Worm (Caenorhabditis elegans) whole organism, L1 larva: ENCODE measurements around the gene lips-10.

Experiments
- C16A3.4 ChIP-seq: fragments of 150-350 bp; optimal IDR thresholded peaks from 2 replicates; lab custom pipeline; 2014; ENCODE audit warnings: missing biosample characterization, missing genetic modification characterization
- C34B4.2 ChIP-seq: sonication (generic microtip); optimal IDR thresholded peaks from 2 replicates; lab custom pipeline; 2017; ENCODE audit warnings: mild to moderate bottlenecking, missing genetic modification characterization, missing compliant biosample characterization
- aha-1 ChIP-seq: fragments of 150-350 bp; optimal IDR thresholded peaks from 2 replicates; lab custom pipeline; 2014; ENCODE audit warnings: missing biosample characterization, missing genetic modification characterization
- alr-1 ChIP-seq: fragments of 200-800 bp; sonication (Bioruptor generic); optimal IDR thresholded peaks from 2 replicates; lab custom pipeline; 2018; ENCODE audit warnings: borderline replicate concordance, mild to moderate bottlenecking, missing genetic modification characterization, missing compliant biosample characterization
- aly-2 ChIP-seq: fragments of 150-350 bp; optimal IDR thresholded peaks from 2 replicates; lab custom pipeline; 2014; ENCODE audit warnings: missing biosample characterization, missing genetic modification characterization
- ama-1 ChIP-seq: fragments of 150-350 bp; optimal IDR thresholded peaks from 2 replicates; lab custom pipeline; 2014
- blmp-1 ChIP-seq: fragments of 150-350 bp; optimal IDR thresholded peaks from 2 replicates; lab custom pipeline; 2014; ENCODE audit warnings: missing biosample characterization, missing genetic modification characterization
- ceh-63 ChIP-seq: fragments of 200-800 bp; sonication (Bioruptor generic); optimal IDR thresholded peaks from 2 replicates; lab custom pipeline; 2018; ENCODE audit warnings: mild to moderate bottlenecking, missing genetic modification characterization, missing compliant biosample characterization
- ceh-8 ChIP-seq: fragments of 200-800 bp; sonication (Bioruptor generic); optimal IDR thresholded peaks from 2 replicates; lab custom pipeline; 2018; ENCODE audit warnings: mild to moderate bottlenecking, missing genetic modification characterization, moderate library complexity, missing compliant biosample characterization
- ceh-88 ChIP-seq: fragments of 200-800 bp; sonication (Bioruptor generic); IDR thresholded peaks from 2 replicates; pipeline ENCODE4 v1.3.6; 2022; ENCODE audit warnings: missing genetic modification characterization, missing compliant biosample characterization
- dpl-1 ChIP-seq, 3 experiments: fragments of 150-350 bp in 2 of 3; sonication (generic microtip) in 1 of 3; optimal IDR thresholded peaks; 2 replicates each; lab custom pipeline; 2014 to 2017; ENCODE audit warnings: missing biosample characterization in 3 of 3, missing genetic modification characterization in 3 of 3, missing genetic modification reagents in 3 of 3
- efl-1 ChIP-seq, 4 experiments: fragments of 150-350 bp; optimal IDR thresholded peaks in 3 of 4; peaks in 1 of 4; 1 replicate in 1 of 4; 2 replicates in 3 of 4; lab custom pipeline; 2014; ENCODE audit warnings: missing biosample characterization in 2 of 4, missing genetic modification characterization in 2 of 4, missing genetic modification reagents in 2 of 4
- efl-3 ChIP-seq: fragments of 200-800 bp; sonication (Bioruptor generic); optimal IDR thresholded peaks from 2 replicates; lab custom pipeline; 2018; ENCODE audit warnings: mild to moderate bottlenecking, missing genetic modification characterization, missing compliant biosample characterization
- egl-13 ChIP-seq: sonication (generic microtip); optimal IDR thresholded peaks from 2 replicates; lab custom pipeline; 2016; ENCODE audit warnings: missing genotype, missing genetic modification reagents, missing genetic modification characterization, missing compliant biosample characterization
- egl-27 ChIP-seq, 2 experiments: fragments of 150-350 bp in 1 of 2; sonication (generic microtip); optimal IDR thresholded peaks; 3 replicates each; lab custom pipeline; 2017 to 2018; ENCODE audit warnings: missing biosample characterization in 2 of 2, missing genetic modification characterization in 2 of 2, missing genetic modification reagents in 2 of 2
- elt-3 ChIP-seq, 6 experiments: fragments of 150-350 bp in 1 of 6; sonication (generic microtip); optimal IDR thresholded peaks; 2 replicates each; lab custom pipeline; 2017 to 2018; ENCODE audit warnings: missing biosample characterization in 6 of 6, missing genetic modification characterization in 6 of 6, inconsistent platforms in 1 of 6
- fkh-4 ChIP-seq: sonication (generic microtip); optimal IDR thresholded peaks from 2 replicates; lab custom pipeline; 2016; ENCODE audit warnings: missing compliant biosample characterization, missing genetic modification characterization, borderline replicate concordance
- hlh-4 ChIP-seq: sonication (generic microtip); optimal IDR thresholded peaks from 2 replicates; lab custom pipeline; 2016; ENCODE audit warnings: mild to moderate bottlenecking, missing genetic modification characterization, missing compliant biosample characterization
- isw-1 ChIP-seq: fragments of 200-800 bp; sonication (Bioruptor generic); IDR thresholded peaks from 2 replicates; pipeline ENCODE4 v1.3.6; 2022; ENCODE audit warnings: missing genetic modification characterization, missing compliant biosample characterization
- jun-1 ChIP-seq: fragments of 150-350 bp; optimal IDR thresholded peaks from 2 replicates; lab custom pipeline; 2014; ENCODE audit warnings: missing biosample characterization, missing genetic modification reagents, missing genetic modification characterization
- lin-14 ChIP-seq: fragments of 200-800 bp; sonication (Bioruptor generic); optimal IDR thresholded peaks from 2 replicates; lab custom pipeline; 2018; ENCODE audit warnings: mild to moderate bottlenecking, missing genetic modification characterization, moderate library complexity, missing compliant biosample characterization
- lin-15B ChIP-seq: fragments of 150-350 bp; sonication (generic microtip); optimal IDR thresholded peaks from 3 replicates; lab custom pipeline; 2014; ENCODE audit warnings: missing biosample characterization, missing genetic modification characterization
- lin-35 ChIP-seq, 2 experiments: fragments of 150-350 bp; optimal IDR thresholded peaks; 2 replicates each; lab custom pipeline; 2014; ENCODE audit warnings: missing biosample characterization in 2 of 2, missing genetic modification characterization in 2 of 2, missing genetic modification reagents in 2 of 2
- mdl-1 ChIP-seq, 2 experiments: fragments of 150-350 bp; optimal IDR thresholded peaks; 2 replicates each; lab custom pipeline; 2014 to 2017; ENCODE audit warnings: missing biosample characterization in 2 of 2, missing genetic modification characterization in 2 of 2, inconsistent platforms in 1 of 2
- mep-1 ChIP-seq: fragments of 150-350 bp; optimal IDR thresholded peaks from 2 replicates; lab custom pipeline; 2014; ENCODE audit warnings: missing biosample characterization, missing genetic modification characterization
- nhr-12 ChIP-seq: sonication (generic microtip); optimal IDR thresholded peaks from 2 replicates; lab custom pipeline; 2017; ENCODE audit warnings: missing biosample characterization, missing genetic modification characterization
- nhr-19 ChIP-seq: fragments of 200-800 bp; sonication (Bioruptor generic); conservative IDR thresholded peaks from 2 replicates; pipeline ENCODE4 v1.3.6; 2022; ENCODE audit warnings: missing genetic modification characterization, missing compliant biosample characterization
- nhr-20 ChIP-seq: sonication (generic microtip); optimal IDR thresholded peaks from 2 replicates; lab custom pipeline; 2016; ENCODE audit warnings: mild to moderate bottlenecking, missing genetic modification characterization, missing compliant biosample characterization
- nhr-71 ChIP-seq: sonication (generic microtip); optimal IDR thresholded peaks from 2 replicates; lab custom pipeline; 2016; ENCODE audit warnings: mild to moderate bottlenecking, missing genetic modification characterization, moderate library complexity, missing compliant biosample characterization
- nhr-85 ChIP-seq: sonication (generic microtip); peaks from one replicate; lab custom pipeline; 2016; ENCODE audit warnings: missing genetic modification characterization, inconsistent platforms, missing compliant biosample characterization
- nhr-90 ChIP-seq: sonication (generic microtip); optimal IDR thresholded peaks from 2 replicates; lab custom pipeline; 2016; ENCODE audit warnings: mild to moderate bottlenecking, missing genetic modification characterization, missing compliant biosample characterization; ENCODE audit not compliant: poor library complexity
- rnt-1 ChIP-seq: sonication (generic microtip); optimal IDR thresholded peaks from 2 replicates; lab custom pipeline; 2016; ENCODE audit warnings: mild to moderate bottlenecking, missing genetic modification characterization, moderate library complexity, missing compliant biosample characterization
- snpc-4 ChIP-seq: fragments of 150-350 bp; optimal IDR thresholded peaks from 2 replicates; lab custom pipeline; 2014; ENCODE audit warnings: missing biosample characterization, missing genetic modification characterization
- snu-23 ChIP-seq: sonication (generic microtip); optimal IDR thresholded peaks from 2 replicates; lab custom pipeline; 2016; ENCODE audit warnings: missing genetic modification characterization, missing compliant biosample characterization
- tbx-2 ChIP-seq: sonication (generic microtip); optimal IDR thresholded peaks from 2 replicates; lab custom pipeline; 2016; ENCODE audit warnings: missing genetic modification characterization, missing compliant biosample characterization
- tlp-1 ChIP-seq: fragments of 150-350 bp; optimal IDR thresholded peaks from 2 replicates; lab custom pipeline; 2014; ENCODE audit warnings: missing biosample characterization, missing genetic modification characterization
- unc-130 ChIP-seq: fragments of 150-350 bp; optimal IDR thresholded peaks from 2 replicates; lab custom pipeline; 2017; ENCODE audit warnings: missing biosample characterization, missing genetic modification characterization, inconsistent platforms
- unc-62 ChIP-seq: fragments of 150-350 bp; optimal IDR thresholded peaks from 2 replicates; lab custom pipeline; 2014; ENCODE audit warnings: missing biosample characterization, missing genetic modification reagents, missing genetic modification characterization
- ztf-11 ChIP-seq, 2 experiments: sonication (generic microtip); optimal IDR thresholded peaks; 2 replicates each; lab custom pipeline; 2016 to 2017; ENCODE audit warnings: missing genetic modification characterization in 2 of 2, missing biosample characterization in 1 of 2, missing compliant biosample characterization in 1 of 2
- ztf-4 ChIP-seq: fragments of 150-350 bp; optimal IDR thresholded peaks from 2 replicates; lab custom pipeline; 2014; ENCODE audit warnings: missing biosample characterization, missing genetic modification characterization

Gene lips-10

ce11 chrII:8437035-8437434, 1.9 kb upstream of the lips-10 start, which contains the start of gene acp-3:
Gene acp-3, minus strand, starts transcription at chrII:8437135.
- TF ChIP-seq efl-1 (optimal IDR thresholded peaks at IDR 0.05; lab: Kevin White, UChicago) (no peak), efl-1 (GFP tag; optimal IDR thresholded peaks at IDR 0.05 in 1 of 2; lab: Kevin White, UChicago) (peak in 1 of 2 experiments; percentile 45), ceh-63 (GFP tag; lab: Kevin White, UChicago) (no peak)

ce11 chrII:8440097-8440496, 1.1 kb downstream of the lips-10 start:
- peak; percentile 17 for TF ChIP-seq blmp-1 (tag; lab: Kevin White, UChicago)
- peak; percentile 8 for TF ChIP-seq lin-14
- no peak for TF ChIP-seq ceh-8 (GFP tag; lab: Kevin White, UChicago)
- peak; percentile 20 for TF ChIP-seq nhr-71 (tag; lab: Kevin White, UChicago)
- TF ChIP-seq ama-1 = peak; percentile 2
- peak in 1 of 2 experiments; percentile 5 for TF ChIP-seq lin-35 (GFP tag; optimal IDR thresholded peaks at IDR 0.05; lab: Kevin White, UChicago)
- peak; percentile 88 for TF ChIP-seq nhr-85
- TF ChIP-seq C16A3.4 (tag; lab: Kevin White, UChicago) = no peak
- TF ChIP-seq nhr-20 = peak; percentile 55
- TF ChIP-seq unc-130 (tag; lab: Kevin White, UChicago) = no peak

ce11 chrII:8440792-8441191, 1.8 kb downstream of the lips-10 start:
- TF ChIP-seq mdl-1 (tag; optimal IDR thresholded peaks at IDR 0.05; lab: Kevin White, UChicago) (peak in 1 of 2 experiments; percentile 51), mep-1 (tag; lab: Kevin White, UChicago) (peak; percentile 5), lin-35 (GFP tag; optimal IDR thresholded peaks at IDR 0.05; lab: Kevin White, UChicago) (no peak), snpc-4 (no peak), unc-62 (GFP tag; lab: Kevin White, UChicago) (no peak), aly-2 (tag; lab: Kevin White, UChicago) (no peak), nhr-90 (tag; lab: Kevin White, UChicago) (peak; percentile 52), snu-23 (GFP tag; lab: Kevin White, UChicago) (peak; percentile 48), jun-1 (tag; lab: Kevin White, UChicago) (no peak), ztf-4 (tag; lab: Kevin White, UChicago) (no peak), rnt-1 (tag; lab: Kevin White, UChicago) (peak; percentile 6), nhr-71 (tag; lab: Kevin White, UChicago) (peak; percentile 75), elt-3 (tag; optimal IDR thresholded peaks at IDR 0.05; lab: Kevin White, UChicago) (peak in 5 of 6 experiments; percentile 19 to 98 (median 87)), efl-1 (optimal IDR thresholded peaks at IDR 0.05; lab: Kevin White, UChicago) (no peak), efl-1 (GFP tag; optimal IDR thresholded peaks at IDR 0.05 in 1 of 2; lab: Kevin White, UChicago) (peak in 1 of 2 experiments; percentile 90), tbx-2 (tag; lab: Kevin White, UChicago) (peak; percentile 30), alr-1 (no peak), egl-27 (tag; optimal IDR thresholded peaks at IDR 0.05; lab: Kevin White, UChicago) (no peak), ceh-88 (GFP tag; lab: Robert Waterston, UW) (no peak), isw-1 (GFP tag; lab: Robert Waterston, UW) (no peak), egl-13 (tag; lab: Kevin White, UChicago) (no peak), dpl-1 (GFP tag; optimal IDR thresholded peaks at IDR 0.05; lab: Kevin White, UChicago) (peak in 1 of 3 experiments; percentile 1), ztf-11 (tag; optimal IDR thresholded peaks at IDR 0.05; lab: Kevin White, UChicago) (no peak), efl-3 (GFP tag; lab: Kevin White, UChicago) (no peak), aha-1 (tag; lab: Kevin White, UChicago) (no peak), hlh-4 (tag; lab: Kevin White, UChicago) (no peak), C34B4.2 (tag; lab: Kevin White, UChicago) (no peak), lin-14 (peak; percentile 71), nhr-85 (peak; percentile 95), tlp-1 (tag; lab: Kevin White, UChicago) (no peak), fkh-4 (tag; lab: Kevin White, UChicago) (no peak), blmp-1 (tag; lab: Kevin White, UChicago) (peak; percentile 77), nhr-12 (tag; lab: Kevin White, UChicago) (no peak), nhr-19 (GFP tag; lab: Robert Waterston, UW) (peak; percentile 37), lin-15B (tag; lab: Kevin White, UChicago) (no peak), nhr-20 (peak; percentile 84)
